Worm (Caenorhabditis elegans): Measurements from ENCODE around the gene H03A11.13.

- 0 out of 2 replicates have a peak, but pooled peaks have one; percentile 4 for TF ChIP-seq klf-2 (GFP tag; conservative IDR thresholded peaks at IDR 0.05)
- no peak for TF ChIP-seq ztf-29 (GFP tag; IDR thresholded peaks at IDR 0.05)
- TF ChIP-seq flt-1 (GFP tag; IDR thresholded peaks at IDR 0.05): peak; percentile 84
- TF ChIP-seq med-1 (GFP tag; optimal IDR thresholded peaks at IDR 0.05; ENCODE audit: insufficient read depth): no peak
- TF ChIP-seq ref-1 (GFP tag; conservative IDR thresholded peaks at IDR 0.05): no peak
- peak; percentile 45 for TF ChIP-seq cog-1 (tag; optimal IDR thresholded peaks at IDR 0.05)
- no peak for TF ChIP-seq tab-1 (GFP tag; IDR thresholded peaks at IDR 0.05)
Measured at ce11 chrX:15181454-15181853, 31.6 kb downstream of the H03A11.13 start, which contains the start of gene pkhm-2.

Data from whole organism, midembryonic.